Fruit fly (Drosophila melanogaster) whole organism, embryonic: Measurements from ENCODE around the gene 5-HT7.

Experiments
- Awh ChIP-seq: fragments of 200-800 bp; sonication (Bioruptor generic); IDR thresholded peaks from 2 replicates; pipeline ENCODE4, ENCODE4 v1.3.6; 2022; ENCODE audit warnings: missing biosample characterization, missing genetic modification characterization
- Blimp-1 ChIP-seq: fragments of 200-800 bp; sonication (Bioruptor generic); optimal IDR thresholded peaks from 3 replicates; lab custom pipeline; 2018; ENCODE audit warnings: missing biosample characterization, missing genetic modification characterization, mild to moderate bottlenecking, moderate library complexity, missing genetic modification reagents
- CG10209 ChIP-seq: fragments of 200-800 bp; sonication (Bioruptor generic); optimal IDR thresholded peaks from 3 replicates; lab custom pipeline; 2017; ENCODE audit warnings: missing biosample characterization, mild to moderate bottlenecking, missing genetic modification characterization, missing genetic modification reagents
- CG11093 ChIP-seq: fragments of 200-800 bp; sonication (Bioruptor generic); IDR thresholded peaks from 3 replicates; pipeline ENCODE4 v1.3.6; 2022; ENCODE audit warnings: missing biosample characterization, missing genetic modification characterization
- CG11723 ChIP-seq: fragments of 200-800 bp; sonication (Bioruptor generic); optimal IDR thresholded peaks from 2 replicates; lab custom pipeline; 2017; ENCODE audit warnings: missing biosample characterization, mild to moderate bottlenecking, missing genetic modification characterization
- CG13424 ChIP-seq: fragments of 200-800 bp; sonication (Bioruptor generic); optimal IDR thresholded peaks from 2 replicates; lab custom pipeline; 2019; ENCODE audit warnings: missing biosample characterization, mild to moderate bottlenecking, missing genetic modification characterization, moderate library complexity
- CG1602 ChIP-seq: fragments of 200-800 bp; sonication (Bioruptor generic); optimal IDR thresholded peaks from 3 replicates; lab custom pipeline; 2016; ENCODE audit warnings: missing biosample characterization, missing genetic modification characterization
- CG1603 ChIP-seq: fragments of 200-800 bp; sonication (Bioruptor generic); optimal IDR thresholded peaks from 2 replicates; lab custom pipeline; 2019; ENCODE audit warnings: missing biosample characterization, mild to moderate bottlenecking, missing genetic modification characterization, moderate library complexity
- CG17359 ChIP-seq: fragments of 200-800 bp; sonication (Bioruptor generic); optimal IDR thresholded peaks from 3 replicates; lab custom pipeline; 2018; ENCODE audit warnings: missing biosample characterization, mild to moderate bottlenecking, missing genetic modification characterization, moderate library complexity
- CG17361 ChIP-seq: fragments of 200-800 bp; sonication (Bioruptor generic); IDR thresholded peaks from 3 replicates; pipeline ENCODE4 v1.3.6; 2022; ENCODE audit warnings: missing biosample characterization, missing genetic modification characterization
- CG17568 ChIP-seq: fragments of 200-800 bp; sonication (Bioruptor generic); optimal IDR thresholded peaks from 2 replicates; lab custom pipeline; 2018; ENCODE audit warnings: missing biosample characterization, mild to moderate bottlenecking, missing genetic modification characterization, moderate library complexity
- CG18599 ChIP-seq: fragments of 200-800 bp; sonication (Bioruptor generic); optimal IDR thresholded peaks from 3 replicates; lab custom pipeline; 2017; ENCODE audit warnings: missing biosample characterization, missing genetic modification characterization, mild to moderate bottlenecking, moderate library complexity, missing genetic modification reagents
- CG30403 ChIP-seq: fragments of 200-800 bp; sonication (Bioruptor generic); optimal IDR thresholded peaks from 3 replicates; lab custom pipeline; 2016; ENCODE audit warnings: missing biosample characterization, missing genetic modification characterization
- CG3163 ChIP-seq: fragments of 200-800 bp; sonication (Bioruptor generic); optimal IDR thresholded peaks from 3 replicates; lab custom pipeline; 2016; ENCODE audit warnings: missing biosample characterization, missing genetic modification characterization
- CG33557 ChIP-seq: fragments of 200-800 bp; sonication (Bioruptor generic); optimal IDR thresholded peaks from 2 replicates; lab custom pipeline; 2019; ENCODE audit warnings: missing biosample characterization, mild to moderate bottlenecking, missing genetic modification characterization, moderate library complexity
- CG3995 ChIP-seq: fragments of 200-800 bp; sonication (Bioruptor generic); optimal IDR thresholded peaks from 3 replicates; lab custom pipeline; 2016; ENCODE audit warnings: missing biosample characterization, missing genetic modification characterization
- CG6254 ChIP-seq: fragments of 200-800 bp; sonication (Bioruptor generic); optimal IDR thresholded peaks from 3 replicates; lab custom pipeline; 2017; ENCODE audit warnings: mild to moderate bottlenecking, missing biosample characterization, missing genetic modification reagents, missing genetic modification characterization
- CG8765 ChIP-seq: fragments of 200-800 bp; sonication (Bioruptor generic); IDR thresholded peaks from 2 replicates; pipeline ENCODE4 v1.3.6; 2022; ENCODE audit warnings: missing biosample characterization, missing genetic modification characterization
- CG9727 ChIP-seq: fragments of 200-800 bp; sonication (Bioruptor generic); optimal IDR thresholded peaks from 3 replicates; lab custom pipeline; 2017; ENCODE audit warnings: missing biosample characterization, mild to moderate bottlenecking, missing genetic modification characterization
- CTCF ChIP-seq: fragments of 200-800 bp; sonication (Bioruptor generic); optimal IDR thresholded peaks from 2 replicates; lab custom pipeline; 2017; ENCODE audit warnings: missing biosample characterization, mild to moderate bottlenecking, missing genetic modification characterization, moderate library complexity
- Deaf1 ChIP-seq: fragments of 200-800 bp; optimal IDR thresholded peaks from 3 replicates; lab custom pipeline; 2019; ENCODE audit warnings: missing biosample characterization, mild to moderate bottlenecking, missing genetic modification characterization, moderate library complexity
- Ets65A ChIP-seq: fragments of 200-800 bp; sonication (Bioruptor generic); peaks from one replicate; lab custom pipeline; 2016; ENCODE audit warnings: missing biosample characterization, missing genetic modification characterization
- Fer3 ChIP-seq: fragments of 200-800 bp; sonication (Bioruptor generic); optimal IDR thresholded peaks from 2 replicates; lab custom pipeline; 2018; ENCODE audit warnings: missing biosample characterization, mild to moderate bottlenecking, missing genetic modification characterization, moderate library complexity
- H2.0 ChIP-seq: fragments of 200-800 bp; sonication (Bioruptor generic); IDR thresholded peaks from 2 replicates; pipeline ENCODE4 v1.3.6; 2022; ENCODE audit warnings: missing biosample characterization, missing genetic modification characterization
- Mrtf ChIP-seq: fragments of 200-800 bp; sonication (Bioruptor generic); IDR thresholded peaks from 3 replicates; pipeline ENCODE4 v1.3.6; 2022; ENCODE audit warnings: missing biosample characterization, missing genetic modification characterization
- Optix ChIP-seq: fragments of 200-800 bp; sonication (Bioruptor generic); IDR thresholded peaks from 3 replicates; pipeline ENCODE4 v1.3.6; 2022; ENCODE audit warnings: missing biosample characterization, missing genetic modification characterization
- PHDP ChIP-seq: fragments of 200-800 bp; sonication (Bioruptor generic); optimal IDR thresholded peaks from 3 replicates; lab custom pipeline; 2018; ENCODE audit warnings: missing biosample characterization, mild to moderate bottlenecking, missing genetic modification characterization, moderate library complexity
- Ptx1 ChIP-seq: fragments of 200-800 bp; sonication (Bioruptor generic); IDR thresholded peaks from 2 replicates; pipeline ENCODE4 v1.3.6; 2022; ENCODE audit warnings: missing biosample characterization, missing genetic modification characterization
- Scr ChIP-seq: fragments of 200-800 bp; sonication (Bioruptor generic); IDR thresholded peaks from 2 replicates; pipeline ENCODE4 v1.3.6; 2022; ENCODE audit warnings: missing biosample characterization, missing genetic modification characterization; ENCODE audit not compliant: partially characterized antibody
- Sox100B ChIP-seq: fragments of 200-800 bp; sonication (Bioruptor generic); optimal IDR thresholded peaks from 3 replicates; lab custom pipeline; 2018; ENCODE audit warnings: missing biosample characterization, mild to moderate bottlenecking, missing genetic modification characterization
- ab ChIP-seq: fragments of 200-800 bp; sonication (Bioruptor generic); optimal IDR thresholded peaks from 2 replicates; lab custom pipeline; 2016; ENCODE audit warnings: missing biosample characterization, missing genetic modification characterization
- bab2 ChIP-seq: fragments of 200-800 bp; sonication (Bioruptor generic); optimal IDR thresholded peaks from 2 replicates; lab custom pipeline; 2016; ENCODE audit warnings: missing biosample characterization, missing genetic modification characterization
- chn ChIP-seq: fragments of 200-800 bp; sonication (Bioruptor generic); optimal IDR thresholded peaks from 2 replicates; lab custom pipeline; 2016; ENCODE audit warnings: missing biosample characterization, missing genetic modification characterization
- crc ChIP-seq: fragments of 200-800 bp; sonication (Bioruptor generic); optimal IDR thresholded peaks from 2 replicates; lab custom pipeline; 2016; ENCODE audit warnings: missing biosample characterization, missing genetic modification characterization
- crol ChIP-seq: fragments of 200-800 bp; sonication (Bioruptor generic); IDR thresholded peaks from 2 replicates; pipeline ENCODE4 v1.3.6; 2022; ENCODE audit warnings: missing biosample characterization, missing genetic modification characterization
- disco-r ChIP-seq: fragments of 200-800 bp; sonication (Bioruptor generic); optimal IDR thresholded peaks from 2 replicates; lab custom pipeline; 2016; ENCODE audit warnings: missing biosample characterization, missing genetic modification characterization
- dmrt11E ChIP-seq: fragments of 200-800 bp; sonication (Bioruptor generic); optimal IDR thresholded peaks from 3 replicates; lab custom pipeline; 2018; ENCODE audit warnings: missing biosample characterization, mild to moderate bottlenecking, missing genetic modification characterization, moderate library complexity
- fd3F ChIP-seq: fragments of 200-800 bp; sonication (Bioruptor generic); optimal IDR thresholded peaks from 2 replicates; lab custom pipeline; 2018; ENCODE audit warnings: missing biosample characterization, mild to moderate bottlenecking, missing genetic modification characterization, moderate library complexity
- gem ChIP-seq: fragments of 200-800 bp; sonication (Bioruptor generic); optimal IDR thresholded peaks from 2 replicates; lab custom pipeline; 2019; ENCODE audit warnings: missing biosample characterization, mild to moderate bottlenecking, missing genetic modification characterization, moderate library complexity
- hth ChIP-seq: fragments of >200 bp; optimal IDR thresholded peaks from 2 replicates; lab custom pipeline; 2017; ENCODE audit warnings: inconsistent platforms
- kah ChIP-seq: fragments of 200-800 bp; sonication (Bioruptor generic); optimal IDR thresholded peaks from 2 replicates; lab custom pipeline; 2018; ENCODE audit warnings: missing biosample characterization, mild to moderate bottlenecking, missing genetic modification characterization
- ken ChIP-seq: fragments of 200-800 bp; sonication (Bioruptor generic); IDR thresholded peaks from 3 replicates; pipeline ENCODE4 v1.3.6; 2022; ENCODE audit warnings: missing biosample characterization, missing genetic modification characterization
- klu ChIP-seq: fragments of 200-800 bp; sonication (Bioruptor generic); IDR thresholded peaks from 2 replicates; pipeline ENCODE4 v1.3.6; 2022; ENCODE audit warnings: missing biosample characterization, missing genetic modification characterization
- mam ChIP-seq: fragments of 200-800 bp; sonication (Bioruptor generic); optimal IDR thresholded peaks from 3 replicates; lab custom pipeline; 2016; ENCODE audit warnings: missing biosample characterization, missing genetic modification characterization
- nerfin-2 ChIP-seq: fragments of 200-800 bp; sonication (Bioruptor generic); IDR thresholded peaks from 2 replicates; pipeline ENCODE4 v1.3.6; 2022; ENCODE audit warnings: missing biosample characterization, missing genetic modification characterization; ENCODE audit not compliant: partially characterized antibody
- psq ChIP-seq: fragments of 200-800 bp; sonication (Bioruptor generic); optimal IDR thresholded peaks from 2 replicates; lab custom pipeline; 2017; ENCODE audit warnings: missing biosample characterization, missing genetic modification characterization
- repo ChIP-seq: fragments of 200-800 bp; sonication (Bioruptor generic); optimal IDR thresholded peaks from 2 replicates; lab custom pipeline; 2016; ENCODE audit warnings: missing biosample characterization, missing genetic modification characterization
- sisA ChIP-seq: fragments of 200-800 bp; sonication (Bioruptor generic); IDR thresholded peaks from 2 replicates; pipeline ENCODE4 v1.3.6; 2022; ENCODE audit warnings: missing biosample characterization, missing genetic modification characterization
- sug ChIP-seq: fragments of 200-800 bp; optimal IDR thresholded peaks from 2 replicates; lab custom pipeline; 2019; ENCODE audit warnings: missing biosample characterization, mild to moderate bottlenecking, missing genetic modification characterization, moderate library complexity
- tin ChIP-seq: fragments of 200-800 bp; sonication (Bioruptor generic); optimal IDR thresholded peaks from 3 replicates; lab custom pipeline; 2016; ENCODE audit warnings: missing biosample characterization, missing genetic modification characterization
- toy ChIP-seq: fragments of 200-800 bp; sonication (Bioruptor generic); IDR thresholded peaks from 2 replicates; pipeline ENCODE4 v1.3.6; 2022; ENCODE audit warnings: missing biosample characterization, missing genetic modification characterization
- tup ChIP-seq: fragments of 200-800 bp; sonication (Bioruptor generic); optimal IDR thresholded peaks from 2 replicates; lab custom pipeline; 2016; ENCODE audit warnings: missing biosample characterization, mild to moderate bottlenecking, missing genetic modification characterization, moderate library complexity
- z ChIP-seq: fragments of 200-800 bp; sonication (Bioruptor generic); IDR thresholded peaks from 3 replicates; pipeline ENCODE4 v1.3.6; 2022; ENCODE audit warnings: missing biosample characterization, missing genetic modification characterization

5-HT7 gene

DNA sequence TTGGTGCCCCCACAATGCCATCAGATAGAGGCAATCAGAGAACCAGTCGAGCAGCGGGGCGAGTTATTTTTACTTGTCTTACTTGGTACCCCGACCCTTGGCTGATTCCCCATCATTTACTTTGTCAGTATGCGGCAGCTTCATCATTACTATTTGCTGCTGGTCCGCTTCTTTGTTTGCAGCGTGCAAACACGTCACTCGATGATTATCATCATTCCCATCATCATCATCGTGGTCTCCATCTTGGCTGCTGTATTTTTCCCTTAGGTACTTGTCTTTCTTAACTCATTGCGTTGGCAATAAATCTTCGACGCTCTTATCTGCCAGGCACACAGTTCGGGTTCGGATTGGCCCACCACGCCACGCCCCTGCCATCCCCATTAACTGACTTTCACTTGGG, 84.6 kb downstream of the 5-HT7 start (continued):
- peak; percentile 5 for TF ChIP-seq gem (tag; lab: Kevin White, UChicago)
- peak; percentile 20 for TF ChIP-seq Ets65A
- no peak for TF ChIP-seq Optix
- TF ChIP-seq PHDP (tag; lab: Kevin White, UChicago) = no peak
- TF ChIP-seq Ptx1 = no peak
- no peak for TF ChIP-seq z (GFP tag; lab: Robert Waterston, UW)
- no peak for TF ChIP-seq CG11093
- no peak for TF ChIP-seq Mrtf (GFP tag; lab: Robert Waterston, UW)
- TF ChIP-seq hth (lab: Kevin White, UChicago) = no peak
- peak; percentile 16 for TF ChIP-seq CG18599 (GFP tag; lab: Kevin White, UChicago)
- no peak for TF ChIP-seq toy (GFP tag; lab: Robert Waterston, UW)
- TF ChIP-seq Awh (GFP tag; lab: Robert Waterston, UW) = peak; percentile 38; the same call in 1 of the 2 replicates
- no peak for TF ChIP-seq chn
- no peak for TF ChIP-seq nerfin-2 (GFP tag; lab: Robert Waterston, UW)
- no peak for TF ChIP-seq CG17361 (GFP tag; lab: Robert Waterston, UW)
- peak; percentile 22 for TF ChIP-seq CG1603 (tag; lab: Kevin White, UChicago)
- TF ChIP-seq kah (GFP tag; lab: Kevin White, UChicago) = no peak
- no peak for TF ChIP-seq CG11723 (GFP tag; lab: Kevin White, UChicago)
- no peak for TF ChIP-seq tin (GFP tag; lab: Kevin White, UChicago)
- peak; percentile 1 for TF ChIP-seq CG10209 (GFP tag; lab: Kevin White, UChicago)
- no peak for TF ChIP-seq CG30403
- TF ChIP-seq CG17359 = peak; percentile 12
- TF ChIP-seq repo (GFP tag; lab: Kevin White, UChicago) = no peak
- no peak for TF ChIP-seq Deaf1 (tag; lab: Kevin White, UChicago)
- TF ChIP-seq mam = no peak
- no peak for TF ChIP-seq sisA (GFP tag; lab: Robert Waterston, UW)
- no peak for TF ChIP-seq CG17568 (GFP tag; lab: Kevin White, UChicago)
- no peak for TF ChIP-seq CG1602
- peak; percentile 32 for TF ChIP-seq dmrt11E (tag; lab: Kevin White, UChicago)
- TF ChIP-seq sug (tag; lab: Kevin White, UChicago) = no peak
- no peak for TF ChIP-seq disco-r (GFP tag; lab: Kevin White, UChicago)
- TF ChIP-seq H2.0 (GFP tag; lab: Robert Waterston, UW) = no peak
- peak; percentile 34 for TF ChIP-seq CG9727 (GFP tag; lab: Kevin White, UChicago)
- no peak for TF ChIP-seq klu
- TF ChIP-seq psq (GFP tag; lab: Kevin White, UChicago) = no peak
- TF ChIP-seq Sox100B (GFP tag; lab: Kevin White, UChicago) = peak; percentile 6
- no peak for TF ChIP-seq crc
- TF ChIP-seq CG13424 = no peak
- TF ChIP-seq CTCF (GFP tag; lab: Kevin White, UChicago) = no peak
- no peak; the same call in 1 of the 2 replicates for TF ChIP-seq crol (GFP tag; lab: Robert Waterston, UW)
- TF ChIP-seq CG3163 = no peak
- TF ChIP-seq CG6254 (GFP tag; lab: Kevin White, UChicago) = no peak
- peak; percentile 9 for TF ChIP-seq Blimp-1 (GFP tag; lab: Kevin White, UChicago)
- TF ChIP-seq Scr = no peak
- no peak for TF ChIP-seq ab
- no peak for TF ChIP-seq fd3F (GFP tag; lab: Kevin White, UChicago)
- TF ChIP-seq ken (GFP tag; lab: Robert Waterston, UW) = no peak
- no peak for TF ChIP-seq tup (GFP tag; lab: Kevin White, UChicago)
- TF ChIP-seq bab2 (GFP tag; lab: Kevin White, UChicago) = peak; percentile 32
- TF ChIP-seq CG33557 (GFP tag; lab: Kevin White, UChicago) = peak; percentile 6
- TF ChIP-seq CG3995 (GFP tag; lab: Kevin White, UChicago) = no peak
- no peak for TF ChIP-seq CG8765 (GFP tag; lab: Robert Waterston, UW)
- TF ChIP-seq Fer3 (tag; lab: Kevin White, UChicago) = no peak
